Fruit fly (Drosophila melanogaster) whole organism, embryonic: Measurements from ENCODE around the gene CG13896.

Experiments
- ATbp ChIP-seq: fragments of 200-800 bp; sonication (Bioruptor generic); optimal IDR thresholded peaks from 2 replicates; lab custom pipeline; 2017; ENCODE audit warnings: missing biosample characterization, mild to moderate bottlenecking, missing genetic modification characterization, missing genetic modification reagents
- Adf1 ChIP-seq: fragments of 200-800 bp; sonication (Bioruptor generic); IDR thresholded peaks from 2 replicates; pipeline ENCODE4 v1.3.6; 2022; ENCODE audit warnings: missing biosample characterization, missing genetic modification characterization
- Antp ChIP-seq: fragments of 200-800 bp; sonication (Bioruptor generic); optimal IDR thresholded peaks from 3 replicates; lab custom pipeline; 2016; ENCODE audit warnings: missing biosample characterization, missing genetic modification characterization
- CG11504 ChIP-seq: fragments of 200-800 bp; sonication (Bioruptor generic); optimal IDR thresholded peaks from 3 replicates; lab custom pipeline; 2019; ENCODE audit warnings: missing biosample characterization, mild to moderate bottlenecking, missing genetic modification characterization, moderate library complexity
- CG12744 ChIP-seq: fragments of 200-800 bp; sonication (Bioruptor generic); optimal IDR thresholded peaks from 2 replicates; lab custom pipeline; 2016; ENCODE audit warnings: missing biosample characterization, missing genetic modification characterization
- CG12942 ChIP-seq: fragments of 200-800 bp; sonication (Bioruptor generic); optimal IDR thresholded peaks from 3 replicates; lab custom pipeline; 2016; ENCODE audit warnings: missing biosample characterization, missing genetic modification characterization
- CG14667 ChIP-seq: fragments of 200-800 bp; sonication (Bioruptor generic); IDR thresholded peaks from 2 replicates; pipeline ENCODE4 v1.3.6; 2022; ENCODE audit warnings: missing biosample characterization, missing genetic modification characterization
- CG17328 ChIP-seq: fragments of 200-800 bp; sonication (Bioruptor generic); IDR thresholded peaks from 2 replicates; pipeline ENCODE4 v1.3.6; 2022; ENCODE audit warnings: missing biosample characterization, missing genetic modification characterization
- CG17385 ChIP-seq: fragments of 200-800 bp; sonication (Bioruptor generic); optimal IDR thresholded peaks from 3 replicates; lab custom pipeline; 2018; ENCODE audit warnings: missing biosample characterization, mild to moderate bottlenecking, missing genetic modification characterization
- CG17802 ChIP-seq: fragments of 200-800 bp; sonication (Bioruptor generic); optimal IDR thresholded peaks from 2 replicates; lab custom pipeline; 2018; ENCODE audit warnings: missing biosample characterization, mild to moderate bottlenecking, missing genetic modification characterization, moderate library complexity
- CG1792 ChIP-seq: fragments of 200-800 bp; sonication (Bioruptor generic); optimal IDR thresholded peaks from 2 replicates; lab custom pipeline; 2016; ENCODE audit warnings: missing biosample characterization, missing genetic modification characterization
- CG18619 ChIP-seq: fragments of 200-800 bp; sonication (Bioruptor generic); optimal IDR thresholded peaks from 3 replicates; lab custom pipeline; 2017; ENCODE audit warnings: missing biosample characterization, mild to moderate bottlenecking, missing genetic modification characterization
- CG2116 ChIP-seq: fragments of 200-800 bp; sonication (Bioruptor generic); optimal IDR thresholded peaks from 3 replicates; lab custom pipeline; 2018; ENCODE audit warnings: missing biosample characterization, mild to moderate bottlenecking, missing genetic modification characterization
- CG2678 ChIP-seq: fragments of 200-800 bp; sonication (Bioruptor generic); optimal IDR thresholded peaks from 3 replicates; lab custom pipeline; 2019; ENCODE audit warnings: missing biosample characterization, mild to moderate bottlenecking, missing genetic modification characterization, moderate library complexity
- CG32532 ChIP-seq: fragments of 200-800 bp; sonication (Bioruptor generic); IDR thresholded peaks from 2 replicates; pipeline ENCODE4 v1.3.6; 2022; ENCODE audit warnings: missing biosample characterization, missing genetic modification characterization
- CG33213 ChIP-seq: fragments of 200-800 bp; sonication (Bioruptor generic); optimal IDR thresholded peaks from 3 replicates; lab custom pipeline; 2016; ENCODE audit warnings: missing biosample characterization, missing genetic modification characterization
- CG34224 ChIP-seq: fragments of 200-800 bp; sonication (Bioruptor generic); IDR thresholded peaks from 3 replicates; pipeline ENCODE4 v1.3.6; 2022; ENCODE audit warnings: missing biosample characterization, missing genetic modification characterization; ENCODE audit not compliant: partially characterized antibody
- CG3847 ChIP-seq: fragments of 200-800 bp; sonication (Bioruptor generic); IDR thresholded peaks from 2 replicates; pipeline ENCODE4 v1.3.6; 2022; ENCODE audit warnings: missing biosample characterization, missing genetic modification characterization
- CG4360 ChIP-seq: fragments of 200-800 bp; sonication (Bioruptor generic); IDR thresholded peaks from 2 replicates; pipeline ENCODE4 v1.3.6; 2022; ENCODE audit warnings: missing biosample characterization, missing genetic modification characterization
- CG7839 ChIP-seq: fragments of 200-800 bp; sonication (Bioruptor generic); optimal IDR thresholded peaks from 3 replicates; lab custom pipeline; 2018; ENCODE audit warnings: missing biosample characterization, mild to moderate bottlenecking, missing genetic modification characterization, moderate library complexity
- CG7963 ChIP-seq: fragments of 200-800 bp; sonication (Bioruptor generic); IDR thresholded peaks from 3 replicates; pipeline ENCODE4 v1.3.6; 2022; ENCODE audit warnings: missing biosample characterization, missing genetic modification characterization; ENCODE audit not compliant: partially characterized antibody
- CG9215 ChIP-seq: fragments of 200-800 bp; sonication (Bioruptor generic); IDR thresholded peaks from 2 replicates; pipeline ENCODE4 v1.3.6; 2022; ENCODE audit warnings: missing biosample characterization, missing genetic modification characterization
- CG9609 ChIP-seq: fragments of 200-800 bp; sonication (Bioruptor generic); optimal IDR thresholded peaks from 3 replicates; lab custom pipeline; 2016; ENCODE audit warnings: missing biosample characterization, missing genetic modification characterization
- D ChIP-seq, 2 experiments: fragments of 200-800 bp in 1 of 2; fragments of >200 bp in 1 of 2; sonication (Bioruptor generic) in 1 of 2; optimal IDR thresholded peaks; 2 replicates in 1 of 2; 3 replicates in 1 of 2; lab custom pipeline; 2017; ENCODE audit warnings: mild to moderate bottlenecking in 1 of 2, missing biosample characterization in 1 of 2, missing genetic modification characterization in 1 of 2, missing genetic modification reagents in 1 of 2
- E2f2 ChIP-seq: fragments of 200-800 bp; sonication (Bioruptor generic); IDR thresholded peaks from 2 replicates; pipeline ENCODE4 v1.3.6; 2022; ENCODE audit warnings: missing biosample characterization, missing genetic modification characterization
- ERR ChIP-seq: fragments of 200-800 bp; sonication (Bioruptor generic); optimal IDR thresholded peaks from 2 replicates; lab custom pipeline; 2016; ENCODE audit warnings: missing biosample characterization, missing genetic modification characterization
- Elba2 ChIP-seq: fragments of 200-800 bp; sonication (Bioruptor generic); optimal IDR thresholded peaks from 3 replicates; lab custom pipeline; 2016; ENCODE audit warnings: missing biosample characterization, missing genetic modification characterization
- MTF-1 ChIP-seq: fragments of 200-800 bp; sonication (Bioruptor generic); optimal IDR thresholded peaks from 2 replicates; lab custom pipeline; 2018; ENCODE audit warnings: missing biosample characterization, mild to moderate bottlenecking, missing genetic modification characterization, borderline replicate concordance
- Myb ChIP-seq: fragments of 200-800 bp; sonication (Bioruptor generic); optimal IDR thresholded peaks from 2 replicates; lab custom pipeline; 2016; ENCODE audit warnings: missing biosample characterization, missing genetic modification characterization
- Rfx ChIP-seq: fragments of 200-800 bp; sonication (Bioruptor generic); IDR thresholded peaks from 2 replicates; pipeline ENCODE4 v1.3.6; 2022; ENCODE audit warnings: missing biosample characterization, missing genetic modification characterization
- Side ChIP-seq: fragments of 200-800 bp; sonication (Bioruptor generic); optimal IDR thresholded peaks from 2 replicates; lab custom pipeline; 2016; ENCODE audit warnings: missing biosample characterization, missing genetic modification characterization
- Sry-δ ChIP-seq: fragments of 200-800 bp; sonication (Bioruptor generic); optimal IDR thresholded peaks from 2 replicates; lab custom pipeline; 2016; ENCODE audit warnings: missing biosample characterization, missing genetic modification characterization
- Trl ChIP-seq, 3 experiments: fragments of >200 bp in 2 of 3; fragments of 200-800 bp in 1 of 3; sonication (Bioruptor generic) in 1 of 3; optimal IDR thresholded peaks; 2 replicates in 1 of 3; 3 replicates in 2 of 3; lab custom pipeline; 2016 to 2017; ENCODE audit warnings: missing biosample characterization in 1 of 3, missing genetic modification characterization in 1 of 3
- Xrp1 ChIP-seq: fragments of 200-800 bp; sonication (Bioruptor generic); IDR thresholded peaks from 2 replicates; pipeline ENCODE4 v1.3.6; 2022; ENCODE audit warnings: missing biosample characterization, missing genetic modification characterization
- YL-1 ChIP-seq: fragments of 200-800 bp; sonication (Bioruptor generic); optimal IDR thresholded peaks from 3 replicates; lab custom pipeline; 2017; ENCODE audit warnings: missing biosample characterization, mild to moderate bottlenecking, missing genetic modification characterization
- bigmax ChIP-seq: fragments of 200-800 bp; sonication (Bioruptor generic); optimal IDR thresholded peaks from 2 replicates; lab custom pipeline; 2018; ENCODE audit warnings: missing biosample characterization, mild to moderate bottlenecking, missing genetic modification characterization
- bowl ChIP-seq: fragments of 200-800 bp; sonication (Bioruptor generic); IDR thresholded peaks from 2 replicates; pipeline ENCODE4 v1.3.6; 2022; ENCODE audit warnings: missing biosample characterization, missing genetic modification characterization
- crp ChIP-seq, 2 experiments: fragments of 200-800 bp; sonication (Bioruptor generic); optimal IDR thresholded peaks; 2 replicates in 1 of 2; 3 replicates in 1 of 2; lab custom pipeline; 2017; ENCODE audit warnings: missing biosample characterization in 2 of 2, missing genetic modification characterization in 2 of 2, mild to moderate bottlenecking in 1 of 2, moderate library complexity in 1 of 2
- emc ChIP-seq: fragments of 200-800 bp; sonication (Bioruptor generic); optimal IDR thresholded peaks from 2 replicates; lab custom pipeline; 2016; ENCODE audit warnings: missing biosample characterization, missing genetic modification characterization
- fru ChIP-seq: fragments of >200 bp; optimal IDR thresholded peaks from 2 replicates; lab custom pipeline; 2017
- mirr ChIP-seq: fragments of 200-800 bp; sonication (Bioruptor generic); optimal IDR thresholded peaks from 3 replicates; lab custom pipeline; 2018; ENCODE audit warnings: missing biosample characterization, mild to moderate bottlenecking, missing genetic modification characterization
- pb ChIP-seq: fragments of 200-800 bp; sonication (Bioruptor generic); optimal IDR thresholded peaks from 3 replicates; lab custom pipeline; 2016; ENCODE audit warnings: missing biosample characterization, missing genetic modification characterization
- pho ChIP-seq: fragments of 200-800 bp; sonication (Bioruptor generic); optimal IDR thresholded peaks from 2 replicates; lab custom pipeline; 2016; ENCODE audit warnings: missing biosample characterization, missing genetic modification characterization
- pita ChIP-seq: fragments of 200-800 bp; sonication (Bioruptor generic); optimal IDR thresholded peaks from 2 replicates; lab custom pipeline; 2017; ENCODE audit warnings: missing biosample characterization, mild to moderate bottlenecking, missing genetic modification characterization
- repo ChIP-seq: fragments of 200-800 bp; sonication (Bioruptor generic); optimal IDR thresholded peaks from 2 replicates; lab custom pipeline; 2016; ENCODE audit warnings: missing biosample characterization, missing genetic modification characterization
- ro ChIP-seq: fragments of 200-800 bp; sonication (Bioruptor generic); IDR thresholded peaks from 2 replicates; pipeline ENCODE4 v1.3.6; 2022; ENCODE audit warnings: missing biosample characterization, missing genetic modification characterization
- scrt ChIP-seq: fragments of 200-800 bp; sonication (Bioruptor generic); optimal IDR thresholded peaks from 2 replicates; lab custom pipeline; 2018; ENCODE audit warnings: missing biosample characterization, mild to moderate bottlenecking, missing genetic modification characterization, moderate library complexity
- sob ChIP-seq: fragments of 200-800 bp; sonication (Bioruptor generic); IDR thresholded peaks from 2 replicates; pipeline ENCODE4 v1.3.6; 2022; ENCODE audit warnings: missing biosample characterization, missing genetic modification characterization
- sqz ChIP-seq: fragments of 200-800 bp; sonication (Bioruptor generic); optimal IDR thresholded peaks from 3 replicates; lab custom pipeline; 2018; ENCODE audit warnings: missing biosample characterization, mild to moderate bottlenecking, missing genetic modification characterization
- sr ChIP-seq: fragments of 200-800 bp; sonication (Bioruptor generic); IDR thresholded peaks from 3 replicates; pipeline ENCODE4 v1.3.6; 2022; ENCODE audit warnings: missing biosample characterization, missing genetic modification characterization
- tna ChIP-seq: fragments of 200-800 bp; sonication (Bioruptor generic); IDR thresholded peaks from 2 replicates; pipeline ENCODE4 v1.3.6; 2022; ENCODE audit warnings: missing biosample characterization, missing genetic modification characterization; ENCODE audit not compliant: partially characterized antibody

CG13896 gene

dm6 chr3L:680258-680657 lies 31.4 kb downstream of the CG13896 start, which contains the start of gene CG17129 (continued):
- peak; percentile 78 for TF ChIP-seq CG3847
- TF ChIP-seq ERR = peak; percentile 66
- peak; percentile 58 for TF ChIP-seq CG17385 (GFP tag; lab: Kevin White, UChicago)
- TF ChIP-seq CG12942 (GFP tag; lab: Kevin White, UChicago) = peak; percentile 49
- TF ChIP-seq CG7839 (tag; lab: Kevin White, UChicago) = peak; percentile 65
- peak; percentile 89 for TF ChIP-seq CG7963
- no peak for TF ChIP-seq Adf1 (GFP tag; lab: Robert Waterston, UW)
- TF ChIP-seq ro = no peak
- peak; percentile 97 for TF ChIP-seq CG34224
- TF ChIP-seq sr (GFP tag; lab: Robert Waterston, UW) = no peak
- peak; percentile 28; the same call in 1 of the 2 replicates for TF ChIP-seq bowl (GFP tag; lab: Robert Waterston, UW)
- TF ChIP-seq CG2116 = peak; percentile 79
- TF ChIP-seq CG12744 = peak; percentile 61
- no peak for TF ChIP-seq scrt (GFP tag; lab: Kevin White, UChicago)
- no peak for TF ChIP-seq MTF-1 (GFP tag; lab: Kevin White, UChicago)
- peak; percentile 75 for TF ChIP-seq tna (GFP tag; lab: Robert Waterston, UW)
- peak; percentile 78 for TF ChIP-seq CG9609 (GFP tag; lab: Kevin White, UChicago)
- no peak for TF ChIP-seq sqz (GFP tag; lab: Kevin White, UChicago)
- peak; percentile 75 for TF ChIP-seq CG9215 (GFP tag; lab: Robert Waterston, UW)
- peak; percentile 58; the same call in 1 of the 2 replicates for TF ChIP-seq CG14667 (GFP tag; lab: Robert Waterston, UW)
- TF ChIP-seq Sry-δ (GFP tag; lab: Kevin White, UChicago) = peak; percentile 96
- TF ChIP-seq emc (GFP tag; lab: Kevin White, UChicago) = peak; percentile 56
- peak; percentile 86 for TF ChIP-seq Rfx (GFP tag; lab: Robert Waterston, UW)
- TF ChIP-seq CG33213 (GFP tag; lab: Kevin White, UChicago) = peak; percentile 66
- TF ChIP-seq D (optimal IDR thresholded peaks at IDR 0.05; lab: Kevin White, UChicago) = no peak
- TF ChIP-seq D (GFP tag; optimal IDR thresholded peaks at IDR 0.05; lab: Kevin White, UChicago) = peak; percentile 38
- TF ChIP-seq Elba2 (GFP tag; lab: Kevin White, UChicago) = peak; percentile 48
- TF ChIP-seq repo (GFP tag; lab: Kevin White, UChicago) = peak; percentile 31
- peak; percentile 68 for TF ChIP-seq pho (GFP tag; lab: Kevin White, UChicago)
- TF ChIP-seq pb (GFP tag; lab: Kevin White, UChicago) = peak; percentile 46
- no peak for TF ChIP-seq Trl (optimal IDR thresholded peaks at IDR 0.05; lab: Kevin White, UChicago)
- TF ChIP-seq Trl (GFP tag; optimal IDR thresholded peaks at IDR 0.05; lab: Kevin White, UChicago) = peak; percentile 84
- TF ChIP-seq CG4360 (GFP tag; lab: Robert Waterston, UW) = no peak
- TF ChIP-seq sob = peak; percentile 88
- peak in 1 of 2 experiments; percentile 41 for TF ChIP-seq crp (GFP tag; optimal IDR thresholded peaks at IDR 0.05; lab: Kevin White, UChicago)
- TF ChIP-seq CG2678 = peak; percentile 77
- peak; percentile 31 for TF ChIP-seq CG17802 (tag; lab: Kevin White, UChicago)
- TF ChIP-seq CG11504 (tag; lab: Kevin White, UChicago) = peak; percentile 82
- no peak for TF ChIP-seq bigmax (GFP tag; lab: Kevin White, UChicago)
- TF ChIP-seq Antp (GFP tag; lab: Kevin White, UChicago) = peak; percentile 81
- TF ChIP-seq Myb (GFP tag; lab: Kevin White, UChicago) = peak; percentile 64
- TF ChIP-seq CG1792 = peak; percentile 29
- peak; percentile 43 for TF ChIP-seq ATbp
- no peak for TF ChIP-seq fru (lab: Kevin White, UChicago)
- TF ChIP-seq Side (GFP tag; lab: Kevin White, UChicago) = peak; percentile 86
- TF ChIP-seq YL-1 = peak; percentile 11
- peak; percentile 76 for TF ChIP-seq CG17328 (GFP tag; lab: Robert Waterston, UW)
- no peak for TF ChIP-seq pita (GFP tag; lab: Kevin White, UChicago)
- peak; percentile 34 for TF ChIP-seq CG18619 (GFP tag; lab: Kevin White, UChicago)
- TF ChIP-seq Xrp1 (GFP tag; lab: Robert Waterston, UW) = peak; percentile 87
- TF ChIP-seq E2f2 = peak; percentile 87
- no peak for TF ChIP-seq mirr (GFP tag; lab: Kevin White, UChicago)
- TF ChIP-seq CG32532 (GFP tag; lab: Robert Waterston, UW) = peak; percentile 74
